Fruit fly (Drosophila melanogaster): ENCODE measurements around the gene Kat60.

Kat60 gene

dm6 chr3R:5256462-5257146 is 24.6 kb upstream of the Kat60 start, which contains the start of the genes Enoph and Hph (continued):
- TF ChIP-seq Eip78C (GFP tag) (peak; percentile 78), CG3032 (tag; optimal IDR thresholded peaks at IDR 0.05) (peak; percentile 73), CG9139 (GFP tag; optimal IDR thresholded peaks at IDR 0.05) (no peak), CG6808 (GFP tag; optimal IDR thresholded peaks at IDR 0.05) (peak; percentile 53), CG11902 (GFP tag; optimal IDR thresholded peaks at IDR 0.05) (peak; percentile 60), eg (GFP tag; IDR thresholded peaks at IDR 0.05) (peak; percentile 55; the same call in 2 of the 3 replicates), Sox14 (GFP tag; optimal IDR thresholded peaks at IDR 0.05) (peak; percentile 76), cyc (GFP tag; optimal IDR thresholded peaks at IDR 0.05) (peak; percentile 66), OdsH (GFP tag; optimal IDR thresholded peaks at IDR 0.05) (peak; percentile 77), CG31627 (GFP tag; optimal IDR thresholded peaks at IDR 0.05) (peak; percentile 76), Sox102F (GFP tag; optimal IDR thresholded peaks at IDR 0.05) (peak; percentile 44), Sox15 (GFP tag; optimal IDR thresholded peaks at IDR 0.05) (peak; percentile 62), topi (GFP tag; optimal IDR thresholded peaks at IDR 0.05) (peak; percentile 62), fd59A (GFP tag; optimal IDR thresholded peaks at IDR 0.05) (peak; percentile 18), CG16779 (tag; optimal IDR thresholded peaks at IDR 0.05) (no peak), salr (GFP tag; optimal IDR thresholded peaks at IDR 0.05) (peak in 1 of 2 experiments; percentile 72)

DNA sequence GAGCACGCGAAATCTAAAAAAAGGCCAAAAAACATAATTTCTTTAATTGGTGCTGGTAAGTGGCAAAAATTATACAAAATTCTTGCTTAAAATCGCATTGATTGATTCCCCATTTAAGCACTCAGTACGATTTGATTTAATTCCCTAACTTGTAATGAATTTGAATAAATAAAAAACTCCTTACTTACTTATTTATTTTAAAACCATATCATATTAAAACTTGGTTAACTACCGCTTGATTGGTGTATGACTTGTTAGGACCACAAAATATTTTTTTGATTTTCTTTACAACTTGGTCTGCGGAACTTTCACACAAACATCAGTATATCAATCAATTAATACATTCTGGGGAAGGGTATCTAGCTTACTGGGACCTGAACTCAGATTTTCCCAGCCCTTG is 20.8 kb upstream of the Kat60 start, which contains the start of gene CG1113:
TSS of gene CG1113 (plus strand) at position 301 of the 400 bp plus-strand sequence.
- peak; percentile 46 for TF ChIP-seq Eip78C (GFP tag)
- no peak for TF ChIP-seq Met (GFP tag; optimal IDR thresholded peaks at IDR 0.05)

- peak; percentile 34 for TF ChIP-seq vri (GFP tag; optimal IDR thresholded peaks at IDR 0.05)
- no peak for TF ChIP-seq salr (GFP tag; optimal IDR thresholded peaks at IDR 0.05)
- TF ChIP-seq Eip75B (GFP tag; optimal IDR thresholded peaks at IDR 0.05) = peak; percentile 27
- TF ChIP-seq CG3919 (GFP tag; optimal IDR thresholded peaks at IDR 0.05) = no peak
- no peak for TF ChIP-seq CG8319 (GFP tag; optimal IDR thresholded peaks at IDR 0.05)
- TF ChIP-seq Met (GFP tag; optimal IDR thresholded peaks at IDR 0.05) = peak; percentile 5
- no peak for TF ChIP-seq spab (GFP tag; optimal IDR thresholded peaks at IDR 0.05)
- peak; percentile 6 for TF ChIP-seq CG3032 (tag; optimal IDR thresholded peaks at IDR 0.05)
- no peak for TF ChIP-seq cyc (GFP tag; optimal IDR thresholded peaks at IDR 0.05)
- peak; percentile 24 for TF ChIP-seq Smox (GFP tag; optimal IDR thresholded peaks at IDR 0.05)
- TF ChIP-seq svp (GFP tag) = peak; percentile 66
- TF ChIP-seq CG6276 (GFP tag; optimal IDR thresholded peaks at IDR 0.05) = no peak
- no peak for TF ChIP-seq Sox15 (GFP tag; optimal IDR thresholded peaks at IDR 0.05)
- TF ChIP-seq CG8632 (GFP tag; optimal IDR thresholded peaks at IDR 0.05) = no peak
- no peak for TF ChIP-seq Hr4 (GFP tag; optimal IDR thresholded peaks at IDR 0.05)
- TF ChIP-seq Ets21C (GFP tag; optimal IDR thresholded peaks at IDR 0.05) = no peak
- TF ChIP-seq CG32006 (GFP tag; optimal IDR thresholded peaks at IDR 0.05) = no peak
- TF ChIP-seq CG34406 (GFP tag; optimal IDR thresholded peaks at IDR 0.05) = no peak
- TF ChIP-seq fd59A (GFP tag; optimal IDR thresholded peaks at IDR 0.05) = no peak
- no peak for TF ChIP-seq CG16779 (tag; optimal IDR thresholded peaks at IDR 0.05)
- TF ChIP-seq CG1621 (tag; optimal IDR thresholded peaks at IDR 0.05) = no peak
- no peak for TF ChIP-seq CG6163 (GFP tag; IDR thresholded peaks at IDR 0.05)
- TF ChIP-seq CG6808 (GFP tag; optimal IDR thresholded peaks at IDR 0.05) = no peak
- no peak for TF ChIP-seq acj6 (GFP tag; optimal IDR thresholded peaks at IDR 0.05)
- TF ChIP-seq pdm3 (GFP tag; optimal IDR thresholded peaks at IDR 0.05) = no peak
- no peak for TF ChIP-seq Hr39 (GFP tag; optimal IDR thresholded peaks at IDR 0.05)
- TF ChIP-seq CG6854 (GFP tag; optimal IDR thresholded peaks at IDR 0.05) = peak; percentile 70
- TF ChIP-seq CG15336 (GFP tag; IDR thresholded peaks at IDR 0.05) = peak; percentile 32; the same call in 1 of the 2 replicates
- peak; percentile 28 to 63 for TF ChIP-seq ss (GFP tag; optimal IDR thresholded peaks at IDR 0.05)
- TF ChIP-seq dsx (GFP tag; optimal IDR thresholded peaks at IDR 0.05; ENCODE audit: poor library complexity, severe bottlenecking) = peak; percentile 16
- peak; percentile 25 for TF ChIP-seq esn (GFP tag; optimal IDR thresholded peaks at IDR 0.05)
- TF ChIP-seq Blimp-1 (GFP tag; optimal IDR thresholded peaks at IDR 0.05) = peak; percentile 56
- TF ChIP-seq CG31627 (GFP tag; optimal IDR thresholded peaks at IDR 0.05) = no peak
- TF ChIP-seq Sox14 (GFP tag; optimal IDR thresholded peaks at IDR 0.05) = peak; percentile 90
- TF ChIP-seq Sox102F (GFP tag; optimal IDR thresholded peaks at IDR 0.05) = peak; percentile 36
- no peak for TF ChIP-seq net (GFP tag; optimal IDR thresholded peaks at IDR 0.05)
- TF ChIP-seq CG8119 (GFP tag; IDR thresholded peaks at IDR 0.05) = no peak
- TF ChIP-seq CG11902 (GFP tag; optimal IDR thresholded peaks at IDR 0.05) = no peak
- TF ChIP-seq Ets96B (tag; optimal IDR thresholded peaks at IDR 0.05) = no peak
Observed at dm6 chr3R:5251243-5251865, 19.3 kb upstream of the Kat60 start, which contains the start of gene CtsF. TSS of gene CtsF (minus strand) at chr3R:5251745.

Data from whole organism, prepupa.